Worm (Caenorhabditis elegans) whole organism, young adult: ENCODE data around the gene oac-20.

Experiments
- Y95B8A.8 ChIP-seq: fragments of 200-800 bp; sonication (Bioruptor generic); IDR thresholded peaks from 2 replicates; pipeline ENCODE4 v1.3.6; 2022; ENCODE audit warnings: missing genetic modification reagents, missing genetic modification characterization, missing compliant biosample characterization
- ama-1 ChIP-seq, 3 experiments: fragments of 150-350 bp in 1 of 3; sonication (generic microtip) in 2 of 3; optimal IDR thresholded peaks; 2 replicates each; lab custom pipeline; 2014 to 2018; ENCODE audit warnings: missing biosample characterization in 2 of 3, missing genetic modification characterization in 2 of 3, missing genetic modification reagents in 2 of 3
- athp-1 ChIP-seq: sonication (generic microtip); optimal IDR thresholded peaks from 2 replicates; lab custom pipeline; 2017; ENCODE audit warnings: mild to moderate bottlenecking, missing genetic modification characterization, missing compliant biosample characterization
- attf-5 ChIP-seq: fragments of 200-800 bp; sonication (Bioruptor generic); optimal IDR thresholded peaks from 2 replicates; lab custom pipeline; 2018; ENCODE audit warnings: mild to moderate bottlenecking, missing genetic modification characterization, missing compliant biosample characterization
- ceh-91 ChIP-seq: fragments of 200-800 bp; sonication (Bioruptor generic); IDR thresholded peaks from 2 replicates; pipeline ENCODE4 v1.3.6; 2022; ENCODE audit warnings: missing genetic modification reagents, missing genetic modification characterization, missing compliant biosample characterization
- dpl-1 ChIP-seq: fragments of 150-350 bp; optimal IDR thresholded peaks from 2 replicates; lab custom pipeline; 2014; ENCODE audit warnings: missing biosample characterization, missing genetic modification reagents, missing genetic modification characterization
- efl-1 ChIP-seq: fragments of 150-350 bp; optimal IDR thresholded peaks from 2 replicates; lab custom pipeline; 2014; ENCODE audit warnings: missing biosample characterization, missing genetic modification reagents, missing genetic modification characterization
- mel-28 ChIP-seq: sonication (generic microtip); optimal IDR thresholded peaks from 2 replicates; lab custom pipeline; 2016; ENCODE audit warnings: borderline replicate concordance, mild to moderate bottlenecking, missing genetic modification characterization, missing compliant biosample characterization
- mxl-1 ChIP-seq: sonication (generic microtip); optimal IDR thresholded peaks from 2 replicates; lab custom pipeline; 2016; ENCODE audit warnings: missing genetic modification characterization, missing compliant biosample characterization
- nhr-90 ChIP-seq: sonication (generic microtip); optimal IDR thresholded peaks from 2 replicates; lab custom pipeline; 2016; ENCODE audit warnings: missing genotype, mild to moderate bottlenecking, missing genetic modification characterization, missing compliant biosample characterization
- unc-62 ChIP-seq: fragments of 150-350 bp; optimal IDR thresholded peaks from 2 replicates; lab custom pipeline; 2014; ENCODE audit warnings: missing biosample characterization, missing genetic modification reagents, missing genetic modification characterization
- ztf-18 ChIP-seq: sonication (generic microtip); optimal IDR thresholded peaks from 2 replicates; lab custom pipeline; 2016; ENCODE audit warnings: missing genotype, mild to moderate bottlenecking, missing genetic modification characterization, missing compliant biosample characterization
- ztf-26 ChIP-seq: sonication (generic microtip); optimal IDR thresholded peaks from 2 replicates; lab custom pipeline; 2017; ENCODE audit warnings: missing genetic modification characterization, missing compliant biosample characterization
- ztf-28 ChIP-seq: fragments of 200-800 bp; sonication (Bioruptor generic); IDR thresholded peaks from 2 replicates; pipeline ENCODE4 v1.3.6; 2022; ENCODE audit warnings: missing genetic modification reagents, missing genetic modification characterization, missing compliant biosample characterization

DNA sequence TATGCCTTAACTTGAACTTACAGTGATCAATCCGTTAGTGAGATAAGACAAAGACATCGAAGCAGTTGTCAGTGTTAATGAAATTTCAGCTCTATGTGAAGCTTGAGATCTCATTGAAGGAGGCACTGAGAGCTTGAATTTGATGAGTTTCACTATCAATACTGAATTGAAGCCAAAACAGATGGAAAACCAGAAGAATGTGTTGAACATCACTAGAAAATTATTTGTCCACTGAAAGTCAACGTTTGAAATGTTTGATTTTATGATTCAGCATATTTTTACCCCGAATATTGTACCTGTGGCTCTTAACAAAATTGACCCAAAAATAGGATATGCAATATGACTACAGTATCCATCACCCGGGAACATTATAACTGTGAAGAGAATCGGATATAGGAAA is 7.7 kb upstream of the oac-20 start:
- TF ChIP-seq ztf-18 (tag; lab: Kevin White, UChicago) = no peak
- no peak for TF ChIP-seq dpl-1 (GFP tag; lab: Kevin White, UChicago)
- no peak for TF ChIP-seq Y95B8A.8 (GFP tag; lab: Robert Waterston, UW)
- TF ChIP-seq mxl-1 (tag; lab: Kevin White, UChicago) = no peak
- no peak for TF ChIP-seq ama-1 (optimal IDR thresholded peaks at IDR 0.05; lab: Kevin White, UChicago)
- TF ChIP-seq ama-1 (GFP tag; optimal IDR thresholded peaks at IDR 0.05; lab: Kevin White, UChicago) = no peak
- no peak for TF ChIP-seq unc-62 (GFP tag; lab: Kevin White, UChicago)
- TF ChIP-seq ztf-26 (tag; lab: Kevin White, UChicago) = no peak
- no peak for TF ChIP-seq nhr-90
- no peak for TF ChIP-seq attf-5
- TF ChIP-seq efl-1 (GFP tag; lab: Kevin White, UChicago) = no peak
- no peak for TF ChIP-seq athp-1 (tag; lab: Kevin White, UChicago)
- TF ChIP-seq ceh-91 (GFP tag; lab: Robert Waterston, UW) = no peak
- TF ChIP-seq mel-28 (tag; lab: Kevin White, UChicago) = no peak
- TF ChIP-seq ztf-28 (GFP tag; lab: Robert Waterston, UW) = no peak
